Worm (Caenorhabditis elegans): Measurements from ENCODE around the gene mes-1.

mes-1 gene

ce11 chrX:11821159-11821720 is 36.0 kb upstream of the mes-1 start (continued):
- TF ChIP-seq cey-2 (tag; optimal IDR thresholded peaks at IDR 0.05; ENCODE audit: borderline replicate concordance, insufficient read depth) (no peak), ztf-11 (tag; optimal IDR thresholded peaks at IDR 0.05) (no peak), snpc-1.2 (GFP tag; IDR thresholded peaks at IDR 0.05) (no peak), ceh-28 (tag; optimal IDR thresholded peaks at IDR 0.05) (no peak), daf-16 (GFP tag; optimal IDR thresholded peaks at IDR 0.05) (no peak), daf-16 (tag; optimal IDR thresholded peaks at IDR 0.05) (no peak), hlh-11 (tag; optimal IDR thresholded peaks at IDR 0.05) (peak; percentile 19), ceh-82 (tag; optimal IDR thresholded peaks at IDR 0.05) (no peak), nhr-77 (tag; optimal IDR thresholded peaks at IDR 0.05) (no peak)

ce11 chrX:11823704-11824103 is 33.6 kb upstream of the mes-1 start, which contains the start of gene tag-241:
TSS of gene tag-241 (plus strand) at chrX:11824004.
- no peak for TF ChIP-seq Y5F2A.4 (GFP tag; optimal IDR thresholded peaks at IDR 0.05)
- no peak for TF ChIP-seq unc-130 (GFP tag; optimal IDR thresholded peaks at IDR 0.05)
- no peak for TF ChIP-seq mdl-1 (tag; optimal IDR thresholded peaks at IDR 0.05)
- TF ChIP-seq lin-29 (GFP tag; IDR thresholded peaks at IDR 0.05), result no peak
- TF ChIP-seq nhr-102 (tag; optimal IDR thresholded peaks at IDR 0.05), result no peak
- no peak for TF ChIP-seq tag-97 (GFP tag; IDR thresholded peaks at IDR 0.05)
- no peak for TF ChIP-seq mep-1 (tag; optimal IDR thresholded peaks at IDR 0.05)
- TF ChIP-seq snpc-4 (tag; optimal IDR thresholded peaks at IDR 0.05), result no peak
- TF ChIP-seq daf-12 (tag; optimal IDR thresholded peaks at IDR 0.05), result no peak
- no peak for TF ChIP-seq cey-2 (tag; optimal IDR thresholded peaks at IDR 0.05; ENCODE audit: borderline replicate concordance, insufficient read depth)
- no peak for TF ChIP-seq daf-8 (GFP tag; IDR thresholded peaks at IDR 0.05)
- no peak for TF ChIP-seq F44E2.7 (GFP tag; IDR thresholded peaks at IDR 0.05)
- TF ChIP-seq Y48G9A.11 (GFP tag; IDR thresholded peaks at IDR 0.05), result no peak
- no peak for TF ChIP-seq nhr-77 (tag; optimal IDR thresholded peaks at IDR 0.05)
- TF ChIP-seq set-16 (GFP tag; IDR thresholded peaks at IDR 0.05), result no peak
- no peak for TF ChIP-seq sdz-12 (GFP tag; optimal IDR thresholded peaks at IDR 0.05)
- TF ChIP-seq T20F7.1 (GFP tag; optimal IDR thresholded peaks at IDR 0.05), result no peak

ce11 chrX:11826892-11827291 is 30.4 kb upstream of the mes-1 start:
- TF ChIP-seq php-3 (GFP tag; IDR thresholded peaks at IDR 0.05) (no peak), nhr-42 (GFP tag; IDR thresholded peaks at IDR 0.05) (no peak), snpc-4 (tag; optimal IDR thresholded peaks at IDR 0.05) (no peak), fkh-10 (GFP tag; optimal IDR thresholded peaks at IDR 0.05) (peak; percentile 61), ctbp-1 (GFP tag; IDR thresholded peaks at IDR 0.05) (no peak), ceh-32 (tag; optimal IDR thresholded peaks at IDR 0.05; ENCODE audit: poor library complexity) (no peak), unc-130 (GFP tag; optimal IDR thresholded peaks at IDR 0.05) (no peak), daf-8 (GFP tag; IDR thresholded peaks at IDR 0.05) (no peak), rbr-2 (tag; optimal IDR thresholded peaks at IDR 0.05) (no peak), ztf-7 (tag; optimal IDR thresholded peaks at IDR 0.05) (no peak), ceh-82 (tag; optimal IDR thresholded peaks at IDR 0.05) (no peak), ceh-28 (tag; optimal IDR thresholded peaks at IDR 0.05) (no peak), F10B5.3 (tag; optimal IDR thresholded peaks at IDR 0.05) (no peak), aha-1 (tag) (peak; percentile 14), nhr-25 (tag; optimal IDR thresholded peaks at IDR 0.05; ENCODE audit: borderline replicate concordance, insufficient read depth) (no peak), lin-38 (GFP tag; IDR thresholded peaks at IDR 0.05) (no peak)

ce11 chrX:11827528-11827927 is 29.8 kb upstream of the mes-1 start:
- TF ChIP-seq aha-1 (tag), result peak; percentile 91
- no peak for TF ChIP-seq T26A8.4 (GFP tag; IDR thresholded peaks at IDR 0.05)
- peak in 1 of 2 experiments; percentile 21 for TF ChIP-seq unc-62 (GFP tag; optimal IDR thresholded peaks at IDR 0.05 in 1 of 2)
- no peak for TF ChIP-seq unc-62 (tag; optimal IDR thresholded peaks at IDR 0.05)
- TF ChIP-seq F49E8.2 (tag; optimal IDR thresholded peaks at IDR 0.05; ENCODE audit: borderline replicate concordance), result no peak
- TF ChIP-seq nhr-77 (tag; optimal IDR thresholded peaks at IDR 0.05), result no peak
